Worm (Caenorhabditis elegans) whole organism, L4 larva: ENCODE results near the gene srx-102.

Experiments
- Y105C5A.15 ChIP-seq: fragments of 200-800 bp; sonication (Bioruptor generic); IDR thresholded peaks from 2 replicates; pipeline ENCODE4 v1.3.6; 2022; ENCODE audit warnings: missing genetic modification characterization, missing compliant biosample characterization
- daf-8 ChIP-seq: fragments of 200-800 bp; sonication (Bioruptor generic); IDR thresholded peaks from 2 replicates; pipeline ENCODE4 v1.3.6; 2022; ENCODE audit warnings: missing genetic modification characterization, missing compliant biosample characterization
- dmd-6 ChIP-seq: fragments of 200-800 bp; sonication (Bioruptor generic); IDR thresholded peaks from 2 replicates; pipeline ENCODE4 v1.3.6; 2022; ENCODE audit warnings: missing genetic modification reagents, missing genetic modification characterization, missing compliant biosample characterization
- dpl-1 ChIP-seq: fragments of 150-350 bp; optimal IDR thresholded peaks from 2 replicates; lab custom pipeline; 2014; ENCODE audit warnings: missing biosample characterization, missing genetic modification reagents, missing genetic modification characterization
- egl-27 ChIP-seq: sonication (generic microtip); optimal IDR thresholded peaks from 3 replicates; lab custom pipeline; 2017; ENCODE audit warnings: missing biosample characterization, missing genetic modification reagents, missing genetic modification characterization
- fos-1 ChIP-seq: fragments of 150-350 bp; optimal IDR thresholded peaks from 2 replicates; lab custom pipeline; 2014; ENCODE audit warnings: missing biosample characterization, missing genetic modification characterization
- lin-15B ChIP-seq: fragments of 150-350 bp; sonication (generic microtip); optimal IDR thresholded peaks from 3 replicates; lab custom pipeline; 2014; ENCODE audit warnings: missing biosample characterization, missing genetic modification characterization
- mep-1 ChIP-seq: fragments of 150-350 bp; sonication (generic microtip); optimal IDR thresholded peaks from 3 replicates; lab custom pipeline; 2014; ENCODE audit warnings: missing biosample characterization, missing genetic modification characterization
- nhr-6 ChIP-seq: fragments of 150-350 bp; optimal IDR thresholded peaks from 2 replicates; lab custom pipeline; 2014; ENCODE audit warnings: missing biosample characterization, missing genetic modification characterization
- pha-4 ChIP-seq, 2 experiments: fragments of 150-350 bp in 1 of 2; fragments of 200-800 bp in 1 of 2; sonication (Bioruptor generic) in 1 of 2; IDR thresholded peaks in 1 of 2; optimal IDR thresholded peaks in 1 of 2; 2 replicates each; pipeline versions ENCODE4 v1.3.6 to Lab custom; 2014 to 2022; ENCODE audit warnings: missing genetic modification characterization in 2 of 2, missing genetic modification reagents in 2 of 2, missing biosample characterization in 1 of 2, missing compliant biosample characterization in 1 of 2
- pqm-1 ChIP-seq: sonication (generic microtip); optimal IDR thresholded peaks from 2 replicates; lab custom pipeline; 2017; ENCODE audit warnings: missing biosample characterization, missing genetic modification characterization
- snpc-4 ChIP-seq: fragments of 150-350 bp; optimal IDR thresholded peaks from 2 replicates; lab custom pipeline; 2014; ENCODE audit warnings: missing biosample characterization, missing genetic modification characterization
- tag-97 ChIP-seq: fragments of 200-800 bp; sonication (Bioruptor generic); IDR thresholded peaks from 2 replicates; pipeline ENCODE4 v1.3.6; 2022; ENCODE audit warnings: missing genetic modification characterization, missing compliant biosample characterization
- unc-39 ChIP-seq: sonication (generic microtip); optimal IDR thresholded peaks from 2 replicates; lab custom pipeline; 2017; ENCODE audit warnings: missing biosample characterization, missing genetic modification characterization

DNA sequence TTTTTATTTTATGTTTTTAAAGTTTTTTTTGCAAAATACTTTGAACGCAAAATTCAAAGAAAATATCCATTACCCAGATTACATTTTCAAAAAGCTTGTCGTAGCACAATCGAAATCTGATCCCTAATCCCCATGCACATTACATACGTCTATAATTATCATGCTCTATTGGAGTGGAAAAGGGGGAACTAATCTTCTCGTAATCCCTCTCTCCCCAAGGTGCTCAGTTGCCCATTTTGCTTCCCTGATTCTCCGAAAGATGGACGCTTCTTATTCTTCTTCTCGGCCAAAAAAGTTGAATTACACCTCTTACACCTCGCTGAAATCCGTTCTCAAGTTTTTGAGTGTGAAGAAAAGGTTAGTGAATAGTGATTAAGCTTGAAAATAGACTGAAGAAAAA is 16.5 kb upstream of the srx-102 start, which contains the start of gene fbxc-53:
- TF ChIP-seq mep-1 (tag; lab: Kevin White, UChicago), result no peak
- TF ChIP-seq tag-97 (GFP tag; lab: Robert Waterston, UW), result no peak
- no peak for TF ChIP-seq lin-15B (tag; lab: Kevin White, UChicago)
- no peak for TF ChIP-seq dpl-1
- no peak for TF ChIP-seq nhr-6 (tag; lab: Kevin White, UChicago)
- no peak for TF ChIP-seq Y105C5A.15
- TF ChIP-seq daf-8, result no peak
- no peak for TF ChIP-seq egl-27 (tag; lab: Kevin White, UChicago)
- TF ChIP-seq dmd-6, result no peak
- no peak for TF ChIP-seq snpc-4 (tag; lab: Kevin White, UChicago)
- no peak for TF ChIP-seq pha-4 (GFP tag; IDR thresholded peaks at IDR 0.05; lab: Robert Waterston, UW)
- TF ChIP-seq pha-4 (tag; optimal IDR thresholded peaks at IDR 0.05; lab: Kevin White, UChicago), result no peak
- TF ChIP-seq pqm-1 (tag; lab: Kevin White, UChicago), result no peak
- no peak for TF ChIP-seq unc-39 (tag; lab: Kevin White, UChicago)
- TF ChIP-seq fos-1 (tag; lab: Kevin White, UChicago), result no peak
